Worm (Caenorhabditis elegans): Measurements from ENCODE around the gene ZK1127.12.

DNA sequence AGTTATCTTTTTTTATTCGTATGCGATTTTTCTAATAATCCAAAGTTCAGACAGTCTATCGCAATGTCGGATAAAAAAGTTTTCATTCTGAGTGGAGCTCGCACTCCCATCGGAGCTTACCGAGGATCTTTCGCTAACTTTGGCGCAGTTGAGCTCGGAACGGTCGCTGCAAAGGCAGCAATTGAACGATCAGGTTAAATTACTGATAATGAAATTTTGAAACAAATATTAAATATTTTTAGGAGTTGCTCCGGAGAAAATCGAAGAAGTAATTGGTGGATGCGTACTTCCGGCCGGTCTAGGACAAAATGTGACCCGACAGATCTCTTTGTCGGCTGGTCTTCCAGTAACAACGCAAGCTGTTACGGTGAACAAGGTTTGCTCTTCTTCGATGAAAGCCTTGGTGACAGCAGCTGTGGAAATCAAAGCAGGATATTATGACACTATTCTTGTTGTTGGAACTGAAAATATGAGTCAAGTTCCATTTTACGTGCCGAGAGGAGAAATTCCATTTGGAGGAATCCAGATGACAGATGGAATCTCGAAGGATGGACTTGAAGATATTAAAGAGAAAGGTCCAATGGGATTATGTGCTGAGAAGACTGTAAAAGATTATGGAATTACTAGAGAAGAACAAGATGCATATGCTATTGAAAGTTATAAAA is 23.8 kb downstream of the ZK1127.12 start, which contains the start of gene T02G5.7:
- TF ChIP-seq lin-13 (tag; optimal IDR thresholded peaks at IDR 0.05) (no peak), nhr-28 (tag; optimal IDR thresholded peaks at IDR 0.05) (no peak), hlh-1 (tag; optimal IDR thresholded peaks at IDR 0.05) (no peak), ceh-83 (GFP tag; optimal IDR thresholded peaks at IDR 0.05) (no peak), ham-2 (GFP tag; optimal IDR thresholded peaks at IDR 0.05) (no peak), tbx-8 (GFP tag; optimal IDR thresholded peaks at IDR 0.05) (no peak), elt-3 (tag; optimal IDR thresholded peaks at IDR 0.05) (no peak), pha-4 (tag; optimal IDR thresholded peaks at IDR 0.05) (no peak), nhr-237 (tag; optimal IDR thresholded peaks at IDR 0.05) (no peak), flh-1 (GFP tag; optimal IDR thresholded peaks at IDR 0.05) (no peak)
